Fruit fly (Drosophila melanogaster) whole organism, embryonic: Measurements from ENCODE around the gene Vha16-3.

ENCODE experiments used
- CG12236 ChIP-seq: fragments of 200-800 bp; sonication (Bioruptor generic); optimal IDR thresholded peaks from 2 replicates; lab custom pipeline; 2016; ENCODE audit warnings: missing biosample characterization, missing genetic modification characterization
- CG13123 ChIP-seq: fragments of 200-800 bp; sonication (Bioruptor generic); optimal IDR thresholded peaks from 2 replicates; lab custom pipeline; 2016; ENCODE audit warnings: missing biosample characterization, missing genetic modification characterization
- CG13287 ChIP-seq: fragments of 200-800 bp; sonication (Bioruptor generic); IDR thresholded peaks from 2 replicates; pipeline ENCODE4 v1.3.6; 2022; ENCODE audit warnings: missing biosample characterization, missing genetic modification characterization; ENCODE audit not compliant: partially characterized antibody
- CG30431 ChIP-seq: fragments of 200-800 bp; sonication (Bioruptor generic); optimal IDR thresholded peaks from 2 replicates; lab custom pipeline; 2017; ENCODE audit warnings: missing biosample characterization, missing genetic modification characterization
- CG31365 ChIP-seq: fragments of 200-800 bp; sonication (Bioruptor generic); optimal IDR thresholded peaks from 2 replicates; lab custom pipeline; 2018; ENCODE audit warnings: missing biosample characterization, mild to moderate bottlenecking, missing genetic modification characterization

- TF ChIP-seq CG30431 (GFP tag; lab: Kevin White, UChicago) (no peak), CG13123 (GFP tag; lab: Kevin White, UChicago) (no peak), CG12236 (no peak), CG31365 (tag; lab: Kevin White, UChicago) (no peak), CG13287 (GFP tag; lab: Robert Waterston, UW) (no peak)
These were observed 19.4 kb downstream of the Vha16-3 start for dm6 chr3L:11492457-11492856.
